Worm (Caenorhabditis elegans) whole organism, early embryonic: Measurements from ENCODE around the gene T28F3.5.

Experiments used
- F13C5.2 ChIP-seq: sonication (generic microtip); optimal IDR thresholded peaks from 2 replicates; lab custom pipeline; 2017; ENCODE audit warnings: mild to moderate bottlenecking, missing genetic modification characterization, inconsistent platforms, missing compliant biosample characterization
- ama-1 ChIP-seq: fragments of 150-350 bp; optimal IDR thresholded peaks from 2 replicates; lab custom pipeline; 2014
- ceh-13 ChIP-seq: fragments of 200-800 bp; sonication (Bioruptor generic); optimal IDR thresholded peaks from 2 replicates; lab custom pipeline; 2018; ENCODE audit warnings: mild to moderate bottlenecking, missing genetic modification characterization, missing compliant biosample characterization
- ets-7 ChIP-seq: sonication (generic microtip); optimal IDR thresholded peaks from 2 replicates; lab custom pipeline; 2016; ENCODE audit warnings: missing genotype, missing genetic modification characterization, missing compliant biosample characterization
- flt-1 ChIP-seq: fragments of 200-800 bp; sonication (Bioruptor generic); IDR thresholded peaks from 2 replicates; pipeline ENCODE4 v1.3.6; 2022; ENCODE audit warnings: missing genetic modification characterization, missing compliant biosample characterization
- hmg-4 ChIP-seq: fragments of 200-800 bp; sonication (Bioruptor generic); optimal IDR thresholded peaks from 2 replicates; lab custom pipeline; 2018; ENCODE audit warnings: mild to moderate bottlenecking, missing genetic modification characterization, missing compliant biosample characterization
- pes-1 ChIP-seq: fragments of 200-800 bp; sonication (Bioruptor generic); IDR thresholded peaks from 2 replicates; pipeline ENCODE4 v1.3.6; 2022; ENCODE audit warnings: missing genetic modification reagents, missing genetic modification characterization, missing compliant biosample characterization
- scrt-1 ChIP-seq: fragments of 200-800 bp; sonication (Bioruptor generic); IDR thresholded peaks from 2 replicates; pipeline ENCODE4 v1.3.6; 2022; ENCODE audit warnings: missing genetic modification characterization, missing compliant biosample characterization
- sea-1 ChIP-seq: fragments of 200-800 bp; sonication (Bioruptor generic); conservative IDR thresholded peaks from 2 replicates; pipeline ENCODE4 v1.3.6; 2022; ENCODE audit warnings: missing genetic modification characterization, missing compliant biosample characterization
- tbx-11 ChIP-seq: fragments of 200-800 bp; sonication (Bioruptor generic); IDR thresholded peaks from 2 replicates; pipeline ENCODE4 v1.3.6; 2022; ENCODE audit warnings: missing genetic modification characterization, missing compliant biosample characterization
- tbx-37 ChIP-seq: fragments of 200-800 bp; sonication (Bioruptor generic); conservative IDR thresholded peaks from 2 replicates; pipeline ENCODE4 v1.3.6; 2022; ENCODE audit warnings: missing genetic modification reagents, missing genetic modification characterization, missing compliant biosample characterization
- tra-4 ChIP-seq: sonication (generic microtip); optimal IDR thresholded peaks from 2 replicates; lab custom pipeline; 2017; ENCODE audit warnings: missing genetic modification characterization, missing compliant biosample characterization

ce11 chrIV:17316398-17316797 is 21.8 kb downstream of the T28F3.5 start, which contains the start of gene C49C3.20:
- TF ChIP-seq F13C5.2 (tag; lab: Kevin White, UChicago) (no peak), flt-1 (GFP tag; lab: Robert Waterston, UW) (no peak), tbx-11 (GFP tag; lab: Robert Waterston, UW) (no peak), ama-1 (no peak), pes-1 (GFP tag; lab: Robert Waterston, UW) (no peak), hmg-4 (no peak), tbx-37 (GFP tag; lab: Robert Waterston, UW) (no peak), ets-7 (tag; lab: Kevin White, UChicago) (no peak), tra-4 (tag; lab: Kevin White, UChicago) (no peak), ceh-13 (GFP tag; lab: Kevin White, UChicago) (no peak), scrt-1 (GFP tag; lab: Robert Waterston, UW) (no peak), sea-1 (GFP tag; lab: Robert Waterston, UW) (no peak)
